Fruit fly (Drosophila melanogaster) whole organism, embryonic: ENCODE results near the gene CG4456.
A peak's percentile ranks its signal among the peaks of the same experiment; 100 is the strongest.

Experiments used
- CG1603 ChIP-seq: fragments of 200-800 bp; sonication (Bioruptor generic); optimal IDR thresholded peaks from 2 replicates; lab custom pipeline; 2019; ENCODE audit warnings: missing biosample characterization, mild to moderate bottlenecking, missing genetic modification characterization, moderate library complexity
- Chrac-16 ChIP-seq: fragments of 200-800 bp; sonication (Bioruptor generic); optimal IDR thresholded peaks from 3 replicates; lab custom pipeline; 2016; ENCODE audit warnings: missing biosample characterization, missing genetic modification characterization

dm6 chr3L:9372278-9372975 is at the start of gene CG4456, which contains the start of the genes Hsp67Bc and Hsp22:
- TF ChIP-seq CG1603 (tag; lab: Kevin White, UChicago) (peak; percentile 0), Chrac-16 (GFP tag; lab: Kevin White, UChicago) (no peak)
